Fruit fly (Drosophila melanogaster): Measurements from ENCODE around the gene Sol1.
A peak's percentile ranks its signal among the peaks of the same experiment; 100 is the strongest.

The Sol1 gene

DNA sequence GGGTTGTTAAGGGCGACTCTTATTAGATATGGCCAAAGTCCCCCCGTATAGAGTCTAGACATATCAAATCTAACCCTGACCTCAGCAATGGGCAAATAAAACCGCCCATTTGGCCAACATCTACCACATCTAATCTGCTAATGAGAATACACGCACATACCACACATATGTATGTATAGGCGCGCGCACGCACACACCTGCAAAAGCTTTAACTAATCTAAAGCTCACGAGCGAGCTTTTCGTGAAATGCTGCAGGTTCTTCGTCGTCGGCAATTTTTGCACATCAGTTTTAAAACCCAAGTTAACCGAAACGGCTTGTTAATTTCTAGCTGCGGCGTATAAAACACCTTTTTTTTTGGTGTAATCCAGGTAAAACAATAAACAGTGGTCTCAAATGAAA, 57.7 kb downstream of the Sol1 start:
- no peak for TF ChIP-seq CG8301 (tag; optimal IDR thresholded peaks at IDR 0.05)
- no peak for TF ChIP-seq rn (GFP tag; IDR thresholded peaks at IDR 0.05)
- no peak for TF ChIP-seq D1 (tag; optimal IDR thresholded peaks at IDR 0.05)
- TF ChIP-seq gl (tag; optimal IDR thresholded peaks at IDR 0.05): no peak
- no peak for TF ChIP-seq CG17806 (tag; optimal IDR thresholded peaks at IDR 0.05)
- TF ChIP-seq CG10348 (GFP tag; IDR thresholded peaks at IDR 0.05): no peak
- TF ChIP-seq CG4496 (GFP tag; IDR thresholded peaks at IDR 0.05): no peak
- no peak for TF ChIP-seq Snoo (tag; optimal IDR thresholded peaks at IDR 0.05)
- TF ChIP-seq CG34367 (tag; optimal IDR thresholded peaks at IDR 0.05): no peak
- no peak for TF ChIP-seq CG13204 (GFP tag; optimal IDR thresholded peaks at IDR 0.05)
- no peak for TF ChIP-seq CG8159 (tag; optimal IDR thresholded peaks at IDR 0.05)
- TF ChIP-seq Ets98B (GFP tag; IDR thresholded peaks at IDR 0.05): no peak
- TF ChIP-seq CG12605 (GFP tag; IDR thresholded peaks at IDR 0.05): no peak
- no peak for TF ChIP-seq CG15710 (tag; optimal IDR thresholded peaks at IDR 0.05)

dm6 chr3R:12445468-12445867, 59.4 kb downstream of the Sol1 start:
- TF ChIP-seq CG15710 (tag; optimal IDR thresholded peaks at IDR 0.05): no peak
- no peak for TF ChIP-seq CG32121 (GFP tag; IDR thresholded peaks at IDR 0.05)
- TF ChIP-seq fd96Ca (GFP tag; IDR thresholded peaks at IDR 0.05): no peak
- no peak for TF ChIP-seq CG4496 (GFP tag; IDR thresholded peaks at IDR 0.05)
- no peak for TF ChIP-seq EcR (GFP tag; optimal IDR thresholded peaks at IDR 0.05)
- no peak for TF ChIP-seq CG8301 (tag; optimal IDR thresholded peaks at IDR 0.05)
- TF ChIP-seq CG17806 (tag; optimal IDR thresholded peaks at IDR 0.05): no peak
- no peak for TF ChIP-seq CG13204 (GFP tag; optimal IDR thresholded peaks at IDR 0.05)
- no peak for TF ChIP-seq Ets98B (GFP tag; IDR thresholded peaks at IDR 0.05)
- no peak for TF ChIP-seq Pif1A (GFP tag; optimal IDR thresholded peaks at IDR 0.05)
- no peak for TF ChIP-seq CG12605 (GFP tag; IDR thresholded peaks at IDR 0.05)
- TF ChIP-seq rn (GFP tag; IDR thresholded peaks at IDR 0.05): no peak
- no peak for TF ChIP-seq CG10348 (GFP tag; IDR thresholded peaks at IDR 0.05)
- TF ChIP-seq D1 (tag; optimal IDR thresholded peaks at IDR 0.05): no peak
- no peak for TF ChIP-seq CG8159 (tag; optimal IDR thresholded peaks at IDR 0.05)
- TF ChIP-seq gl (tag; optimal IDR thresholded peaks at IDR 0.05): no peak
- no peak for TF ChIP-seq CG9948 (tag; optimal IDR thresholded peaks at IDR 0.05)
- no peak for TF ChIP-seq Pif1B (GFP tag; optimal IDR thresholded peaks at IDR 0.05)

dm6 chr3R:12447353-12447752, 61.3 kb downstream of the Sol1 start, which contains the start of gene vrs:
Gene vrs, plus strand, starts transcription at chr3R:12447653.
- no peak for TF ChIP-seq CG15710 (tag; optimal IDR thresholded peaks at IDR 0.05)
- TF ChIP-seq CG13204 (GFP tag; optimal IDR thresholded peaks at IDR 0.05): no peak
- no peak for TF ChIP-seq CG9948 (tag; optimal IDR thresholded peaks at IDR 0.05)
- TF ChIP-seq CG32121 (GFP tag; IDR thresholded peaks at IDR 0.05): no peak
- TF ChIP-seq Ets98B (GFP tag; IDR thresholded peaks at IDR 0.05): no peak
- TF ChIP-seq CG34367 (tag; optimal IDR thresholded peaks at IDR 0.05): no peak
- no peak for TF ChIP-seq Snoo (tag; optimal IDR thresholded peaks at IDR 0.05)
- no peak for TF ChIP-seq CG17806 (tag; optimal IDR thresholded peaks at IDR 0.05)
- TF ChIP-seq gl (tag; optimal IDR thresholded peaks at IDR 0.05): no peak
- TF ChIP-seq Pif1A (GFP tag; optimal IDR thresholded peaks at IDR 0.05): no peak
- no peak for TF ChIP-seq rn (GFP tag; IDR thresholded peaks at IDR 0.05)
- no peak for TF ChIP-seq CG10348 (GFP tag; IDR thresholded peaks at IDR 0.05)
- TF ChIP-seq CG8301 (tag; optimal IDR thresholded peaks at IDR 0.05): no peak

DNA sequence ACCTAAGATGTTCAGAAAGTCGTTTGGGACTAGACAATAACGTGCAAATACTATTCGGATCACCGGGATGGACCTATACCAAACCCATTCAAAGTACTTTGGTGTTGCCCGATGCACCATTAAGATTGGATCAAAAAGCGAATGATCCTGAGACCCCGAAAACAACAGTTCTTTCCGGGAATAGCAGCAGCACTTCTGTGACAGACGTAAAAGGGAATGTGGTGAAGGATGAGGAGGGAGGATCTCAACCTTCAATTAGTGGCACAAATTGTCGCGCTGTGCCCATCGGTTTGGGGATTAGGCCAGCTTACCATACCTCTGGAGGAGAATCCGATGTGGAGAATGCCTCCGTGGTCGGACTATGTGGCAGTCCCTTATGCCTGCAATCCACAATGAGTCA, 62.3 kb downstream of the Sol1 start:
- TF ChIP-seq fd96Ca (GFP tag; IDR thresholded peaks at IDR 0.05) (no peak), Pif1A (GFP tag; optimal IDR thresholded peaks at IDR 0.05) (no peak), CG14655 (GFP tag; optimal IDR thresholded peaks at IDR 0.05) (no peak), CG15710 (tag; optimal IDR thresholded peaks at IDR 0.05) (no peak), CG10348 (GFP tag; IDR thresholded peaks at IDR 0.05) (no peak), gl (tag; optimal IDR thresholded peaks at IDR 0.05) (no peak), CG32121 (GFP tag; IDR thresholded peaks at IDR 0.05) (no peak), Pif1B (GFP tag; optimal IDR thresholded peaks at IDR 0.05) (no peak), CG34367 (tag; optimal IDR thresholded peaks at IDR 0.05) (no peak), CG17806 (tag; optimal IDR thresholded peaks at IDR 0.05) (no peak), CG4496 (GFP tag; IDR thresholded peaks at IDR 0.05) (no peak)

- peak; percentile 100 for TF ChIP-seq CG34367 (tag; optimal IDR thresholded peaks at IDR 0.05)
- TF ChIP-seq CG9948 (tag; optimal IDR thresholded peaks at IDR 0.05): peak; percentile 100
- peak; percentile 91 for TF ChIP-seq EcR (GFP tag; optimal IDR thresholded peaks at IDR 0.05)
- peak; percentile 99 for TF ChIP-seq gl (tag; optimal IDR thresholded peaks at IDR 0.05)
- TF ChIP-seq CG17806 (tag; optimal IDR thresholded peaks at IDR 0.05): peak; percentile 100
- peak; percentile 100 for TF ChIP-seq fd96Ca (GFP tag; IDR thresholded peaks at IDR 0.05)
- TF ChIP-seq CG12605 (GFP tag; IDR thresholded peaks at IDR 0.05): peak; percentile 100
- peak; percentile 100 for TF ChIP-seq CG4496 (GFP tag; IDR thresholded peaks at IDR 0.05)
- peak; percentile 99 for TF ChIP-seq CG13204 (GFP tag; optimal IDR thresholded peaks at IDR 0.05)
- peak; percentile 100 for TF ChIP-seq CG32121 (GFP tag; IDR thresholded peaks at IDR 0.05)
- peak; percentile 100 for TF ChIP-seq CG8301 (tag; optimal IDR thresholded peaks at IDR 0.05)
- TF ChIP-seq CG14655 (GFP tag; optimal IDR thresholded peaks at IDR 0.05): peak; percentile 100
- peak; percentile 100 for TF ChIP-seq CG8159 (tag; optimal IDR thresholded peaks at IDR 0.05)
- peak; percentile 100 for TF ChIP-seq Snoo (tag; optimal IDR thresholded peaks at IDR 0.05)
- peak; percentile 100 for TF ChIP-seq D1 (tag; optimal IDR thresholded peaks at IDR 0.05)
- peak; percentile 100 for TF ChIP-seq CG15710 (tag; optimal IDR thresholded peaks at IDR 0.05)
- peak; percentile 100 for TF ChIP-seq rn (GFP tag; IDR thresholded peaks at IDR 0.05)
- peak; percentile 100 for TF ChIP-seq Ets98B (GFP tag; IDR thresholded peaks at IDR 0.05)
- peak; percentile 100 for TF ChIP-seq Pif1B (GFP tag; optimal IDR thresholded peaks at IDR 0.05)
- peak; percentile 100 for TF ChIP-seq Pif1A (GFP tag; optimal IDR thresholded peaks at IDR 0.05)
- peak; percentile 99 for TF ChIP-seq CG10348 (GFP tag; IDR thresholded peaks at IDR 0.05)
These were observed 62.9 kb downstream of the Sol1 start, which contains the start of gene CG18549 for dm6 chr3R:12448889-12449314. Gene CG18549, plus strand, starts transcription at chr3R:12449296.
